Worm (Caenorhabditis elegans) whole organism, dauer: ENCODE measurements around the gene Y37H2A.12.

Source experiments
- unc-62 ChIP-seq: sonication (generic microtip); optimal IDR thresholded peaks from 2 replicates; lab custom pipeline; 2017; ENCODE audit warnings: missing biosample characterization, missing genetic modification reagents, missing genetic modification characterization

The Y37H2A.12 gene

ce11 chrV:18138695-18139094 lies 7.8 kb upstream of the Y37H2A.12 start, which contains the start of gene Y37H2A.10:
Gene Y37H2A.10 (plus strand): TSS chrV:18138995.
- no peak for TF ChIP-seq unc-62

ce11 chrV:18137679-18138078 lies 6.8 kb upstream of the Y37H2A.12 start:
- no peak for TF ChIP-seq unc-62

ce11 chrV:18134378-18134777 lies 3.4 kb upstream of the Y37H2A.12 start, which contains the start of gene Y37H2A.7:
Gene Y37H2A.7 (minus strand): TSS chrV:18134478.
- TF ChIP-seq unc-62, result no peak

ce11 chrV:18133177-18133576 lies 2.2 kb upstream of the Y37H2A.12 start, which contains the start of gene Y37H2A.18:
Gene Y37H2A.18 (minus strand): TSS chrV:18133277.
- TF ChIP-seq unc-62, result no peak

- TF ChIP-seq unc-62, result no peak
These were observed 2.4 kb downstream of the Y37H2A.12 start for ce11 chrV:18128545-18128944.

- no peak for TF ChIP-seq unc-62
These were observed 3.7 kb downstream of the Y37H2A.12 start, which contains the start of gene fbxa-211 for ce11 chrV:18127192-18127591. Gene fbxa-211 (plus strand): TSS chrV:18127519.

- no peak for TF ChIP-seq unc-62
These were observed 5.9 kb downstream of the Y37H2A.12 start, which contains the start of gene fbxa-210 for ce11 chrV:18125075-18125474. Gene fbxa-210 (plus strand): TSS chrV:18125375.

ce11 chrV:18123639-18124038 lies 7.3 kb downstream of the Y37H2A.12 start, which contains the start of gene fbxa-107:
Gene fbxa-107 (plus strand): TSS chrV:18123939.
- no peak for TF ChIP-seq unc-62

- no peak for TF ChIP-seq unc-62
These were observed 21.5 kb downstream of the Y37H2A.12 start for ce11 chrV:18109449-18109848.

- TF ChIP-seq unc-62, result no peak
These were observed 23.0 kb downstream of the Y37H2A.12 start, which contains the start of gene Y37H2A.1 for ce11 chrV:18107969-18108368. Gene Y37H2A.1 (plus strand): TSS chrV:18108269.

ce11 chrV:18106055-18106454 lies 24.9 kb downstream of the Y37H2A.12 start:
- no peak for TF ChIP-seq unc-62

ce11 chrV:18098387-18098786 lies 32.5 kb downstream of the Y37H2A.12 start, which contains the start of gene par-4:
Gene par-4 (plus strand): TSS chrV:18098687.
- TF ChIP-seq unc-62, result no peak

- no peak for TF ChIP-seq unc-62
These were observed 37.0 kb downstream of the Y37H2A.12 start for ce11 chrV:18093941-18094340.

ce11 chrV:18091216-18091615 lies 39.7 kb downstream of the Y37H2A.12 start:
- TF ChIP-seq unc-62, result no peak

- no peak for TF ChIP-seq unc-62
These were observed 44.1 kb downstream of the Y37H2A.12 start, which contains the start of gene slr-2 for ce11 chrV:18086783-18087182. Gene slr-2 (plus strand): TSS chrV:18087123.

- TF ChIP-seq unc-62, result no peak
These were observed 44.7 kb downstream of the Y37H2A.12 start, which contains the start of gene Y59A8B.12 for ce11 chrV:18086174-18086661. Gene Y59A8B.12 (minus strand): TSS chrV:18086224.

ce11 chrV:18085150-18085833 lies 45.6 kb downstream of the Y37H2A.12 start, which contains the start of gene fbxa-106:
Gene fbxa-106 (minus strand): TSS chrV:18085200.
- no peak for TF ChIP-seq unc-62

- no peak for TF ChIP-seq unc-62
These were observed 49.1 kb downstream of the Y37H2A.12 start, which contains the start of gene nova-1 for ce11 chrV:18081857-18082256. Gene nova-1 (minus strand): TSS chrV:18081957.
